Fruit fly (Drosophila melanogaster): ENCODE measurements around the gene CG4042.
A peak's percentile ranks its signal among the peaks of the same experiment; 100 is the strongest.

CG4042 gene

DNA sequence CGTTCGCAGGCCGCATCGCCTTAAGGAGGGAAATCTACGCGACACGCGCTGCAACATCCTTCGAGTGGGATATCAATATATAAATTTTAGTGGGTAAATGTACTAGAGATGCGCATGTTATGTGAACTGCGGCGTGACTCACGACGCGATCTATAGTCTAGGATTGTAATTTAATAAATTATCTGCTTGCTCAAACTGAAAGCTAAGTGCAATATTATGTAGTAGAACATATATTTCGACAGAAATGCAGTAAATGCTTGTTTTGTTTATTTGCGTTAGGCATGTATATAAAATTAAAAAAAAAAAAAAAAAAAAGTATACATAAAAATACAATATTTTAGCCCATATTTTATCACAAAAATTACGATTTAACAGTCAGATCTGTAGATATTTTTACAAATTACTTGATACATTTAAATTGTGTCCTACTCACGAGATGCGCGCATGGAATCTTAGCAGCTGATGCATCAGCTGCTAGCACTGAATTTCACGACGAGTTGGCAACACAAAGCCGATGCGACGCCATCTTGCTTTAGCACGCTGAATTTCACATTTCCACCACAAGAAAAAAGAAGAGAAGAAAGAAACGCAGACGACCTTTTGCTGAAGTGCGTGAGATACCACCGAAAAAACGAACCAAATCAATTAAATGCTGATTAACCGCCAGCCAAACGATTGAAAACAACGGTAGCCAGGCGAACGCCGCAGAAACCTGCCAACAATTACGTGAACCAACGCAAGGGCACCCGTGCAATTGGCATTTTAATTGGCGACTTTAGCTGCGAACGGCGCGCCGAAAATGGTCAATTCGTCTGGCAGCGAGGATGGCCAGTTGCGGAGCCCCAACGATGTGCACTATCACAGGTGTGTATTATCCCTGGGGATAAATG is at the start of gene CG4042, which contains the start of gene Pitslre (continued):
- TF ChIP-seq CG13894 (tag; optimal IDR thresholded peaks at IDR 0.05) = no peak
- TF ChIP-seq klu (GFP tag; IDR thresholded peaks at IDR 0.05) = no peak
- TF ChIP-seq chm (GFP tag; IDR thresholded peaks at IDR 0.05) = no peak
- TF ChIP-seq CG2678 (tag; optimal IDR thresholded peaks at IDR 0.05) = peak; percentile 43
- peak; percentile 45 for TF ChIP-seq CG13775 (GFP tag; optimal IDR thresholded peaks at IDR 0.05)
- TF ChIP-seq Hand (GFP tag; optimal IDR thresholded peaks at IDR 0.05) = no peak
- TF ChIP-seq Asciz (GFP tag; optimal IDR thresholded peaks at IDR 0.05) = peak; percentile 22
- no peak for TF ChIP-seq btn (GFP tag; optimal IDR thresholded peaks at IDR 0.05)
- TF ChIP-seq gsb-n (tag; optimal IDR thresholded peaks at IDR 0.05) = no peak
- no peak for TF ChIP-seq abd-A (tag; optimal IDR thresholded peaks at IDR 0.05)
- no peak for TF ChIP-seq croc (GFP tag; conservative IDR thresholded peaks at IDR 0.05)
- TF ChIP-seq sisA (GFP tag; IDR thresholded peaks at IDR 0.05) = peak; percentile 29; the same call in 1 of the 2 replicates
- peak; percentile 13 for TF ChIP-seq odd (GFP tag; optimal IDR thresholded peaks at IDR 0.05)
- peak; percentile 28; the same call in 1 of the 2 replicates for TF ChIP-seq Adf1 (GFP tag; IDR thresholded peaks at IDR 0.05)
- TF ChIP-seq yki (optimal IDR thresholded peaks at IDR 0.05) = no peak
- no peak for TF ChIP-seq Vsx1 (GFP tag; optimal IDR thresholded peaks at IDR 0.05)
- TF ChIP-seq run (tag; optimal IDR thresholded peaks at IDR 0.05) = no peak
- no peak for TF ChIP-seq pros (GFP tag; optimal IDR thresholded peaks at IDR 0.05)
- TF ChIP-seq CG6683 (GFP tag; optimal IDR thresholded peaks at IDR 0.05) = no peak
- peak; percentile 40 for TF ChIP-seq ewg (GFP tag; optimal IDR thresholded peaks at IDR 0.05)
- TF ChIP-seq ems (GFP tag; optimal IDR thresholded peaks at IDR 0.05) = no peak
- no peak for TF ChIP-seq CG2202 (tag; optimal IDR thresholded peaks at IDR 0.05)
- TF ChIP-seq psq (GFP tag; optimal IDR thresholded peaks at IDR 0.05) = peak; percentile 5
- no peak for TF ChIP-seq CG9727 (GFP tag; optimal IDR thresholded peaks at IDR 0.05)
- TF ChIP-seq Gug (GFP tag; IDR thresholded peaks at IDR 0.05) = no peak
- no peak for TF ChIP-seq toy (GFP tag; IDR thresholded peaks at IDR 0.05)
- no peak for TF ChIP-seq CG8359 (GFP tag; optimal IDR thresholded peaks at IDR 0.05; ENCODE audit: borderline replicate concordance)
- no peak for TF ChIP-seq CG15601 (tag; optimal IDR thresholded peaks at IDR 0.05)
- peak; percentile 97 for TF ChIP-seq trem (tag; optimal IDR thresholded peaks at IDR 0.05)
- TF ChIP-seq Doc2 (GFP tag; IDR thresholded peaks at IDR 0.05) = no peak
- no peak for TF ChIP-seq kah (GFP tag; optimal IDR thresholded peaks at IDR 0.05)
- TF ChIP-seq Elba2 (GFP tag; optimal IDR thresholded peaks at IDR 0.05) = no peak
- TF ChIP-seq gt (GFP tag; IDR thresholded peaks at IDR 0.05) = no peak
- no peak for TF ChIP-seq Fer2 (tag; optimal IDR thresholded peaks at IDR 0.05)
- no peak for TF ChIP-seq dmrt99B (tag; optimal IDR thresholded peaks at IDR 0.05)
- TF ChIP-seq Sox100B (GFP tag; optimal IDR thresholded peaks at IDR 0.05) = peak; percentile 59
- TF ChIP-seq Aef1 (GFP tag; IDR thresholded peaks at IDR 0.05) = 0 out of 3 replicates have a peak, but pooled peaks have one; percentile 22
- no peak for TF ChIP-seq CG17328 (GFP tag; IDR thresholded peaks at IDR 0.05)
- no peak for TF ChIP-seq Oaz (GFP tag; IDR thresholded peaks at IDR 0.05)
- peak; percentile 56; the same call in 1 of the 3 replicates for TF ChIP-seq CG14860 (GFP tag; IDR thresholded peaks at IDR 0.05; ENCODE audit: partially characterized antibody)
- TF ChIP-seq GATAe (GFP tag; conservative IDR thresholded peaks at IDR 0.05) = no peak
- TF ChIP-seq bigmax (GFP tag; optimal IDR thresholded peaks at IDR 0.05) = no peak
- TF ChIP-seq grau (tag; optimal IDR thresholded peaks at IDR 0.05) = peak; percentile 39
- no peak for TF ChIP-seq ara (GFP tag; IDR thresholded peaks at IDR 0.05)
- no peak for TF ChIP-seq ci (GFP tag; IDR thresholded peaks at IDR 0.05)
- no peak for TF ChIP-seq sim (GFP tag; IDR thresholded peaks at IDR 0.05)
- TF ChIP-seq CG31224 (GFP tag; IDR thresholded peaks at IDR 0.05) = peak; percentile 33; the same call in 1 of the 2 replicates
- peak; percentile 21 for TF ChIP-seq Blimp-1 (GFP tag; optimal IDR thresholded peaks at IDR 0.05)
- TF ChIP-seq lbe (GFP tag; optimal IDR thresholded peaks at IDR 0.05) = peak; percentile 69

Measured in whole organism, embryonic.